Fruit fly (Drosophila melanogaster) S2 (cell line): Measurements from ENCODE around the gene dhd.

Experiments used
- CG8478 ChIP-seq: fragments of >200 bp; optimal IDR thresholded peaks from 2 replicates; lab custom pipeline; 2018
- CTCF ChIP-seq, 2 experiments: fragments of >200 bp; optimal IDR thresholded peaks; 2 replicates each; lab custom pipeline; 2018

DNA sequence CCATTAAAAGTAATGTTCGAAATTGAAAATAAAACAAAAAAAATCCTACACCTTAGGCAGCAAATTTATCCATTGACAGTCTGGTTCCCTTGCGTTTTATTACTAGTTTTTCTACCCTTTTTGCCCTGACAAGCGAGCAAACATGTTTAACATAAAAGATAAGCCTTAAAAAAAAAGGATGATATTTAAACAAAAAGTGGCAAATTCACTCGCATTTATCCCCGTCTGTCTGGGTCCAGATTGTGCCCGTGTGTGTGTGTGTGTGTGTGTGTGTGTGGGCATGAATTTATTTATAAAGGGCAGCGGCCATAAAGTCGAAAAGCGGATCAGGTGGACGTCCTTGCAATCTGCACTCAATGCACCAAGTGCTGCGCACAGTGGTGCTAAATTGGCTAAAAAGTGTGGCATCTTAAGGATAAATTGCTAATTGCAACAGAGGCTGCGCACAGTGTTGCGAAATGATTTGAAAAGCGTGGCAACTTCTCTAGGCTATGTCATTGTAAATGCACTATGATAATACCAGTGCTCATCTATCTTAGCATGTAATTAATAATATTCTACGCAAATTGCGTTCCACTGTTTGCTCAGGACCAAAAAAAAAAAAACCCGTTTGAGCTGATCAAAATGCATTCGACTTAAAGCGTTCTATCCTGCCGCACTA is 11.2 kb upstream of the dhd start:
- TF ChIP-seq CG8478 (lab: Kevin White, UChicago) (no peak), CTCF (optimal IDR thresholded peaks at IDR 0.05; lab: Kevin White, UChicago) (no peak)
